Worm (Caenorhabditis elegans) whole organism, L1 larva: Measurements from ENCODE around the gene math-18.

Experiments
- C04F5.9 ChIP-seq: sonication (generic microtip); optimal IDR thresholded peaks from 2 replicates; lab custom pipeline; 2016; ENCODE audit warnings: missing genetic modification characterization, missing compliant biosample characterization
- alr-1 ChIP-seq: fragments of 200-800 bp; sonication (Bioruptor generic); optimal IDR thresholded peaks from 2 replicates; lab custom pipeline; 2018; ENCODE audit warnings: borderline replicate concordance, mild to moderate bottlenecking, missing genetic modification characterization, missing compliant biosample characterization
- aly-2 ChIP-seq: fragments of 150-350 bp; optimal IDR thresholded peaks from 2 replicates; lab custom pipeline; 2014; ENCODE audit warnings: missing biosample characterization, missing genetic modification characterization
- ceh-63 ChIP-seq: fragments of 200-800 bp; sonication (Bioruptor generic); optimal IDR thresholded peaks from 2 replicates; lab custom pipeline; 2018; ENCODE audit warnings: mild to moderate bottlenecking, missing genetic modification characterization, missing compliant biosample characterization
- ceh-82 ChIP-seq, 3 experiments: fragments of 150-350 bp in 1 of 3; sonication (generic microtip) in 2 of 3; optimal IDR thresholded peaks; 2 replicates each; lab custom pipeline; 2014 to 2017; ENCODE audit warnings: missing biosample characterization in 3 of 3, missing genetic modification characterization in 3 of 3
- efl-1 ChIP-seq, 4 experiments: fragments of 150-350 bp; optimal IDR thresholded peaks in 3 of 4; peaks in 1 of 4; 1 replicate in 1 of 4; 2 replicates in 3 of 4; lab custom pipeline; 2014; ENCODE audit warnings: missing biosample characterization in 2 of 4, missing genetic modification characterization in 2 of 4, missing genetic modification reagents in 2 of 4
- egl-13 ChIP-seq: sonication (generic microtip); optimal IDR thresholded peaks from 2 replicates; lab custom pipeline; 2016; ENCODE audit warnings: missing genotype, missing genetic modification reagents, missing genetic modification characterization, missing compliant biosample characterization
- egl-27 ChIP-seq, 2 experiments: fragments of 150-350 bp in 1 of 2; sonication (generic microtip); optimal IDR thresholded peaks; 3 replicates each; lab custom pipeline; 2017 to 2018; ENCODE audit warnings: missing biosample characterization in 2 of 2, missing genetic modification characterization in 2 of 2, missing genetic modification reagents in 2 of 2
- elt-2 ChIP-seq: sonication (generic microtip); optimal IDR thresholded peaks from 2 replicates; lab custom pipeline; 2016; ENCODE audit warnings: missing genetic modification characterization, mild to moderate bottlenecking, inconsistent platforms, missing compliant biosample characterization, missing genetic modification reagents
- elt-3 ChIP-seq, 6 experiments: fragments of 150-350 bp in 1 of 6; sonication (generic microtip); optimal IDR thresholded peaks; 2 replicates each; lab custom pipeline; 2017 to 2018; ENCODE audit warnings: missing biosample characterization in 6 of 6, missing genetic modification characterization in 6 of 6, inconsistent platforms in 1 of 6
- ets-5 ChIP-seq: fragments of 200-800 bp; sonication (Bioruptor generic); IDR thresholded peaks from 2 replicates; pipeline ENCODE4 v1.3.6; 2022; ENCODE audit warnings: missing genetic modification characterization, missing compliant biosample characterization
- fkh-10 ChIP-seq: sonication (generic microtip); optimal IDR thresholded peaks from 2 replicates; lab custom pipeline; 2017; ENCODE audit warnings: missing biosample characterization, missing genetic modification reagents, missing genetic modification characterization
- fkh-8 ChIP-seq: sonication (generic microtip); optimal IDR thresholded peaks from 2 replicates; lab custom pipeline; 2016; ENCODE audit warnings: mild to moderate bottlenecking, missing genetic modification characterization, missing compliant biosample characterization
- hlh-17 ChIP-seq: fragments of 200-800 bp; sonication (Bioruptor generic); optimal IDR thresholded peaks from 2 replicates; lab custom pipeline; 2018; ENCODE audit warnings: missing genetic modification characterization, mild to moderate bottlenecking, missing compliant biosample characterization, moderate library complexity, borderline replicate concordance
- hlh-4 ChIP-seq: sonication (generic microtip); optimal IDR thresholded peaks from 2 replicates; lab custom pipeline; 2016; ENCODE audit warnings: mild to moderate bottlenecking, missing genetic modification characterization, missing compliant biosample characterization
- isw-1 ChIP-seq: fragments of 200-800 bp; sonication (Bioruptor generic); IDR thresholded peaks from 2 replicates; pipeline ENCODE4 v1.3.6; 2022; ENCODE audit warnings: missing genetic modification characterization, missing compliant biosample characterization
- lin-13 ChIP-seq: fragments of 150-350 bp; optimal IDR thresholded peaks from 2 replicates; lab custom pipeline; 2014; ENCODE audit warnings: missing biosample characterization, missing genetic modification reagents, missing genetic modification characterization
- lin-14 ChIP-seq: fragments of 200-800 bp; sonication (Bioruptor generic); optimal IDR thresholded peaks from 2 replicates; lab custom pipeline; 2018; ENCODE audit warnings: mild to moderate bottlenecking, missing genetic modification characterization, moderate library complexity, missing compliant biosample characterization
- lin-35 ChIP-seq, 2 experiments: fragments of 150-350 bp; optimal IDR thresholded peaks; 2 replicates each; lab custom pipeline; 2014; ENCODE audit warnings: missing biosample characterization in 2 of 2, missing genetic modification characterization in 2 of 2, missing genetic modification reagents in 2 of 2
- lsy-2 ChIP-seq, 2 experiments: fragments of 150-350 bp; optimal IDR thresholded peaks; 2 replicates each; lab custom pipeline; 2014; ENCODE audit warnings: missing biosample characterization in 2 of 2, missing genetic modification characterization in 2 of 2
- mef-2 ChIP-seq: fragments of 150-350 bp; optimal IDR thresholded peaks from 2 replicates; lab custom pipeline; 2014; ENCODE audit warnings: missing biosample characterization, missing genetic modification characterization
- nhr-19 ChIP-seq: fragments of 200-800 bp; sonication (Bioruptor generic); conservative IDR thresholded peaks from 2 replicates; pipeline ENCODE4 v1.3.6; 2022; ENCODE audit warnings: missing genetic modification characterization, missing compliant biosample characterization
- nhr-20 ChIP-seq: sonication (generic microtip); optimal IDR thresholded peaks from 2 replicates; lab custom pipeline; 2016; ENCODE audit warnings: mild to moderate bottlenecking, missing genetic modification characterization, missing compliant biosample characterization
- nhr-47 ChIP-seq: sonication (generic microtip); optimal IDR thresholded peaks from 2 replicates; lab custom pipeline; 2016; ENCODE audit warnings: mild to moderate bottlenecking, missing genetic modification characterization, moderate library complexity, missing compliant biosample characterization
- nhr-71 ChIP-seq: sonication (generic microtip); optimal IDR thresholded peaks from 2 replicates; lab custom pipeline; 2016; ENCODE audit warnings: mild to moderate bottlenecking, missing genetic modification characterization, moderate library complexity, missing compliant biosample characterization
- nhr-77 ChIP-seq: fragments of 150-350 bp; optimal IDR thresholded peaks from 2 replicates; lab custom pipeline; 2014; ENCODE audit warnings: missing biosample characterization, missing genetic modification characterization
- rnt-1 ChIP-seq: sonication (generic microtip); optimal IDR thresholded peaks from 2 replicates; lab custom pipeline; 2016; ENCODE audit warnings: mild to moderate bottlenecking, missing genetic modification characterization, moderate library complexity, missing compliant biosample characterization
- skn-1 ChIP-seq: fragments of 150-350 bp; optimal IDR thresholded peaks from 2 replicates; lab custom pipeline; 2014; ENCODE audit warnings: missing biosample characterization, missing genetic modification characterization
- sox-4 ChIP-seq: sonication (generic microtip); optimal IDR thresholded peaks from 2 replicates; lab custom pipeline; 2016; ENCODE audit warnings: missing genetic modification characterization, missing compliant biosample characterization
- sptf-1 ChIP-seq: fragments of 150-350 bp; optimal IDR thresholded peaks from 2 replicates; lab custom pipeline; 2014; ENCODE audit warnings: missing biosample characterization, missing genetic modification characterization
- tbx-2 ChIP-seq: sonication (generic microtip); optimal IDR thresholded peaks from 2 replicates; lab custom pipeline; 2016; ENCODE audit warnings: missing genetic modification characterization, missing compliant biosample characterization
- unc-86 ChIP-seq: sonication (generic microtip); optimal IDR thresholded peaks from 2 replicates; lab custom pipeline; 2016; ENCODE audit warnings: missing genetic modification characterization, missing compliant biosample characterization
- unc-98 ChIP-seq: fragments of 200-800 bp; sonication (Bioruptor generic); IDR thresholded peaks from 2 replicates; pipeline ENCODE4 v1.3.6; 2022; ENCODE audit warnings: missing genetic modification characterization, missing compliant biosample characterization
- vab-15 ChIP-seq: sonication (generic microtip); optimal IDR thresholded peaks from 2 replicates; lab custom pipeline; 2017; ENCODE audit warnings: missing genotype, mild to moderate bottlenecking, missing genetic modification characterization, missing compliant biosample characterization
- ztf-11 ChIP-seq, 2 experiments: sonication (generic microtip); optimal IDR thresholded peaks; 2 replicates each; lab custom pipeline; 2016 to 2017; ENCODE audit warnings: missing genetic modification characterization in 2 of 2, missing biosample characterization in 1 of 2, missing compliant biosample characterization in 1 of 2

The math-18 gene

ce11 chrII:2186329-2186728, 32.5 kb downstream of the math-18 start, which contains the start of gene gba-2:
Gene gba-2 (minus strand): TSS chrII:2186434.
- no peak for TF ChIP-seq unc-98 (GFP tag; lab: Robert Waterston, UW)
- TF ChIP-seq tbx-2 (tag; lab: Kevin White, UChicago): no peak
- TF ChIP-seq elt-2 (tag; lab: Kevin White, UChicago): peak; percentile 42

DNA sequence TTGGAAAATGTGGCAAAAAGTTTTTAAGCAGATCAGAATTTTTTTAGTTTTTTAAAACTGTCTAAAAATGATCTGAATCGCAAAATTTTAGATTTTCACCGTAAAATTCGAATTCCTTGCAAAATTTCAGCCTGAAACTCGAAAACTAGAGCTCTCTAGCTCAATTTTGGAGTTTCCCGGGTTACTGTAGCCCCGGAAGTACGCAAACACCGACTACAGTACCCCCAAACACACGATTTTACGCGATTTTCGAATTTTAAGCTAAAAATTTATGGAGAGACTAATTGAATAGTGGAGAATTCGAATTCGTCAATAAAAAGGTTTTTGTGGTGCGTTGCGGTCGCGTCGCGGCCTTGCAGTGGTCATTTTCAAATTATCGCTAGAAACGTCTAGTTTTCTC, 32.9 kb downstream of the math-18 start:
- TF ChIP-seq lsy-2 (tag; optimal IDR thresholded peaks at IDR 0.05; lab: Kevin White, UChicago): peak in 1 of 2 experiments; percentile 30
- no peak for TF ChIP-seq elt-3 (tag; optimal IDR thresholded peaks at IDR 0.05; lab: Kevin White, UChicago)
- TF ChIP-seq lin-13: no peak
- no peak for TF ChIP-seq nhr-20 (tag; lab: Kevin White, UChicago)

DNA sequence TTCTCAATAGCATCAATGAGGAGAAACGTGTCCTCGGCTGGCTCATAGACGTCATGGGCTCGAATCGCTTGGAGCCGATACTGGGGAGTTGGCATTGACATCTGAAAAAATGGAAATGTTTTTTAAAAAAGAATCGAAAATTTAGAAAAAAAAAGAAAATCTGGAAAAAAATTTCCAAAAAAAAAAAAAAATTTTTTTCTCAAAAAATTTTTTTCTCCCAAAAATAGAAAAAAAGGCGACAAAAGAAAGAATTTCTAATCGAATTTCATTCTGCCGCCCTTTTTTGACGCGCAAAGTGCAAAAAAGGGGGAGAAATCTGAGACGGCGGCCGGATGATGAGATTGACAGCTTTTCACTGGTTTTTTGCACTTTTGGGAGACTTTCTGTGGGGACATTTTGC, 35.5 kb downstream of the math-18 start, which contains the start of gene mtq-2:
TSS of gene mtq-2 (minus strand) at position 101 of the 400 bp plus-strand sequence.
- TF ChIP-seq egl-27 (tag; optimal IDR thresholded peaks at IDR 0.05; lab: Kevin White, UChicago): no peak
- peak; percentile 21 for TF ChIP-seq lin-14 (GFP tag; lab: Kevin White, UChicago)

DNA sequence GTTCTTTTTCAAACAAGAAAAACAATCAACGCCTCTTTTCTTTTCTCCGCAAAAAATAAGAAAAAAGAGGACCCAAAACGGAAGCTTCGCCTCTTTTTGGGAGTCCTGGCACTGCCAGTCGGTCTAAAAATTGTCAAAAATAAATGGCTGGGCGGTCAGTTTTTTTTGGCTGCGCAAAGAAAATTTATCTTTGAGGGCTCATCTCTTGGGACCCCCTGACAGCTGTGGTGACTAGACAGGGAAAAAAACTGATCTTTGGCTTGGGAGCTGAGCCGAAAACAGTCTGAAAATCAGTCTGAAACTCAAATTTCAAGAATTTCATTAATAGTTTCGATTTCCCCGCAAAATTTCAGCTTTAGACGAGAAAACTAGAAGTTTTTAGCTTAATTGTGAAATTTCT, 36.7 kb downstream of the math-18 start:
- TF ChIP-seq egl-13 (tag; lab: Kevin White, UChicago) (no peak), nhr-19 (GFP tag; lab: Robert Waterston, UW) (no peak), skn-1 (tag; lab: Kevin White, UChicago) (no peak), efl-1 (optimal IDR thresholded peaks at IDR 0.05; lab: Kevin White, UChicago) (no peak), efl-1 (GFP tag; optimal IDR thresholded peaks at IDR 0.05 in 1 of 2; lab: Kevin White, UChicago) (peak in 1 of 2 experiments; percentile 82), lin-14 (GFP tag; lab: Kevin White, UChicago) (peak; percentile 19), fkh-8 (tag; lab: Kevin White, UChicago) (no peak)

- no peak for TF ChIP-seq nhr-77 (tag; lab: Kevin White, UChicago)
- no peak for TF ChIP-seq nhr-47 (tag; lab: Kevin White, UChicago)
- TF ChIP-seq hlh-4: no peak
- TF ChIP-seq C04F5.9 (tag; lab: Kevin White, UChicago): no peak
- TF ChIP-seq unc-86 (tag; lab: Kevin White, UChicago): peak; percentile 1
- TF ChIP-seq sox-4 (tag; lab: Kevin White, UChicago): no peak
- TF ChIP-seq fkh-10: no peak
- no peak for TF ChIP-seq mef-2 (tag; lab: Kevin White, UChicago)
- no peak for TF ChIP-seq nhr-71 (tag; lab: Kevin White, UChicago)
- no peak for TF ChIP-seq alr-1 (tag; lab: Kevin White, UChicago)
- no peak for TF ChIP-seq egl-27 (tag; optimal IDR thresholded peaks at IDR 0.05; lab: Kevin White, UChicago)
- TF ChIP-seq lin-14 (GFP tag; lab: Kevin White, UChicago): peak; percentile 70
- no peak for TF ChIP-seq fkh-8 (tag; lab: Kevin White, UChicago)
- TF ChIP-seq ceh-82 (tag; optimal IDR thresholded peaks at IDR 0.05; lab: Kevin White, UChicago): no peak
- no peak for TF ChIP-seq ztf-11 (tag; optimal IDR thresholded peaks at IDR 0.05; lab: Kevin White, UChicago)
Observed at ce11 chrII:2191383-2191782, 37.6 kb downstream of the math-18 start.

DNA sequence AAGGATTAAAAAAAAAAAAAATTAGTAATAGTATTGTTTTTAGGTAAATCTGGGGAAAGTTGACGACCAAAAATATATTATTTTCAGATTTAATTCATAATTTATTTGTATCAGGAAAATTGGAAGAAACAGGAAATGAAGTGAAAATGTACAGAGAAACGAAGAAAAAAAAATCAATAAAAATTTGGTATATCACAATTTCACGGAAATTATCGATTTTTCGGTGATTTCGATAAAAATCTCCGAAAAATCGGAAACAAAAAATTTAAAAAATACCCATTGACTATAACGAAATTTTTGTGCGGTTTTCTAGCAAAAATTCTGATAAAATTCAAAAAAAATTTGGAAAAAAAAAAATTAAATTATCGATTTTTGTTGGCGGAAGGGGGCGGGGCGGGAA, 38.5 kb downstream of the math-18 start:
- TF ChIP-seq lin-35 (GFP tag; optimal IDR thresholded peaks at IDR 0.05; lab: Kevin White, UChicago): no peak
- TF ChIP-seq sox-4 (tag; lab: Kevin White, UChicago): no peak
- TF ChIP-seq vab-15 (tag; lab: Kevin White, UChicago): no peak
- no peak for TF ChIP-seq ets-5 (GFP tag; lab: Robert Waterston, UW)
- TF ChIP-seq ceh-63 (GFP tag; lab: Kevin White, UChicago): no peak
- TF ChIP-seq sptf-1: no peak
- TF ChIP-seq hlh-17 (GFP tag; lab: Kevin White, UChicago): no peak
- no peak for TF ChIP-seq isw-1 (GFP tag; lab: Robert Waterston, UW)
- TF ChIP-seq aly-2: no peak
- no peak for TF ChIP-seq rnt-1 (tag; lab: Kevin White, UChicago)
- TF ChIP-seq alr-1 (tag; lab: Kevin White, UChicago): no peak
